Worm (Caenorhabditis elegans) whole organism, young adult: ENCODE results near the gene trxr-1.

Experiments used
- B0261.1 ChIP-seq: sonication (generic microtip); optimal IDR thresholded peaks from 2 replicates; lab custom pipeline; 2016; ENCODE audit warnings: mild to moderate bottlenecking, missing genetic modification characterization, moderate library complexity, missing compliant biosample characterization
- C06A6.2 ChIP-seq: fragments of 200-800 bp; sonication (Bioruptor generic); conservative IDR thresholded peaks from 2 replicates; pipeline ENCODE4 v1.3.6; 2022; ENCODE audit warnings: missing genetic modification characterization, missing compliant biosample characterization
- C17E4.6 ChIP-seq: fragments of 200-800 bp; sonication (Bioruptor generic); IDR thresholded peaks from 2 replicates; pipeline ENCODE4 v1.3.6; 2022; ENCODE audit warnings: missing genetic modification reagents, missing genetic modification characterization, missing compliant biosample characterization
- D2030.7 ChIP-seq: fragments of 200-800 bp; sonication (Bioruptor generic); IDR thresholded peaks from 2 replicates; pipeline ENCODE4 v1.3.6; 2022; ENCODE audit warnings: missing genetic modification reagents, missing genetic modification characterization, missing compliant biosample characterization
- F10E7.11 ChIP-seq: sonication (generic microtip); optimal IDR thresholded peaks from 2 replicates; lab custom pipeline; 2017; ENCODE audit warnings: mild to moderate bottlenecking, missing genetic modification characterization, moderate library complexity, missing compliant biosample characterization
- F33H1.4 ChIP-seq: fragments of 200-800 bp; sonication (Bioruptor generic); IDR thresholded peaks from 2 replicates; pipeline ENCODE4 v1.3.6; 2022; ENCODE audit warnings: missing genetic modification reagents, missing genetic modification characterization, missing compliant biosample characterization
- F37B4.10 ChIP-seq: fragments of 200-800 bp; sonication (Bioruptor generic); IDR thresholded peaks from 2 replicates; pipeline ENCODE4 v1.3.6; 2022; ENCODE audit warnings: missing genetic modification characterization, missing compliant biosample characterization
- F52B5.7 ChIP-seq: sonication (generic microtip); optimal IDR thresholded peaks from 2 replicates; lab custom pipeline; 2016; ENCODE audit warnings: mild to moderate bottlenecking, missing genetic modification characterization, missing compliant biosample characterization
- T07F8.4 ChIP-seq: sonication (generic microtip); optimal IDR thresholded peaks from 2 replicates; lab custom pipeline; 2016; ENCODE audit warnings: mild to moderate bottlenecking, missing genetic modification characterization, moderate library complexity, missing compliant biosample characterization
- Y67H2A.10 ChIP-seq: fragments of 200-800 bp; sonication (Bioruptor generic); conservative IDR thresholded peaks from 2 replicates; pipeline ENCODE4 v1.3.6; 2022; ENCODE audit warnings: missing genetic modification reagents, missing genetic modification characterization, missing compliant biosample characterization
- ama-1 ChIP-seq, 3 experiments: fragments of 150-350 bp in 1 of 3; sonication (generic microtip) in 2 of 3; optimal IDR thresholded peaks; 2 replicates each; lab custom pipeline; 2014 to 2018; ENCODE audit warnings: missing biosample characterization in 2 of 3, missing genetic modification characterization in 2 of 3, missing genetic modification reagents in 2 of 3
- athp-1 ChIP-seq: sonication (generic microtip); optimal IDR thresholded peaks from 2 replicates; lab custom pipeline; 2017; ENCODE audit warnings: mild to moderate bottlenecking, missing genetic modification characterization, missing compliant biosample characterization
- attf-3 ChIP-seq: fragments of 200-800 bp; sonication (Bioruptor generic); conservative IDR thresholded peaks from 2 replicates; pipeline ENCODE4 v1.3.6; 2022; ENCODE audit warnings: missing genetic modification reagents, missing genetic modification characterization, missing compliant biosample characterization
- attf-5 ChIP-seq: fragments of 200-800 bp; sonication (Bioruptor generic); optimal IDR thresholded peaks from 2 replicates; lab custom pipeline; 2018; ENCODE audit warnings: mild to moderate bottlenecking, missing genetic modification characterization, missing compliant biosample characterization
- attf-6 ChIP-seq: fragments of 200-800 bp; sonication (Bioruptor generic); IDR thresholded peaks from 2 replicates; pipeline ENCODE4 v1.3.6; 2022; ENCODE audit warnings: missing genetic modification reagents, missing genetic modification characterization, missing compliant biosample characterization
- bed-1 ChIP-seq: fragments of 200-800 bp; sonication (Bioruptor generic); IDR thresholded peaks from 2 replicates; pipeline ENCODE4 v1.3.6; 2022; ENCODE audit warnings: missing genetic modification reagents, missing genetic modification characterization, missing compliant biosample characterization
- ceh-100 ChIP-seq: fragments of 200-800 bp; sonication (Bioruptor generic); IDR thresholded peaks from 2 replicates; pipeline ENCODE4 v1.3.6; 2022; ENCODE audit warnings: missing genetic modification reagents, missing genetic modification characterization, missing compliant biosample characterization
- ceh-91 ChIP-seq: fragments of 200-800 bp; sonication (Bioruptor generic); IDR thresholded peaks from 2 replicates; pipeline ENCODE4 v1.3.6; 2022; ENCODE audit warnings: missing genetic modification reagents, missing genetic modification characterization, missing compliant biosample characterization
- chd-7 ChIP-seq: sonication (generic microtip); optimal IDR thresholded peaks from 2 replicates; lab custom pipeline; 2016; ENCODE audit warnings: mild to moderate bottlenecking, missing genetic modification characterization, moderate library complexity, missing compliant biosample characterization
- dpff-1 ChIP-seq: sonication (generic microtip); optimal IDR thresholded peaks from 2 replicates; lab custom pipeline; 2017; ENCODE audit warnings: mild to moderate bottlenecking, missing genetic modification characterization, missing compliant biosample characterization
- efl-1 ChIP-seq: fragments of 150-350 bp; optimal IDR thresholded peaks from 2 replicates; lab custom pipeline; 2014; ENCODE audit warnings: missing biosample characterization, missing genetic modification reagents, missing genetic modification characterization
- egl-18 ChIP-seq: fragments of 200-800 bp; sonication (Bioruptor generic); IDR thresholded peaks from 2 replicates; pipeline ENCODE4 v1.3.6; 2022; ENCODE audit warnings: missing genetic modification reagents, missing genetic modification characterization, missing compliant biosample characterization
- egrh-3 ChIP-seq: fragments of 200-800 bp; sonication (Bioruptor generic); IDR thresholded peaks from 2 replicates; pipeline ENCODE4 v1.3.6; 2022; ENCODE audit warnings: missing genetic modification reagents, missing genetic modification characterization, missing compliant biosample characterization
- ets-4 ChIP-seq: fragments of 200-800 bp; sonication (Bioruptor generic); optimal IDR thresholded peaks from 2 replicates; lab custom pipeline; 2018; ENCODE audit warnings: mild to moderate bottlenecking, missing genetic modification characterization, missing compliant biosample characterization
- hlh-26 ChIP-seq: fragments of 200-800 bp; sonication (Bioruptor generic); conservative IDR thresholded peaks from 2 replicates; pipeline ENCODE4 v1.3.6; 2022; ENCODE audit warnings: missing genetic modification reagents, missing genetic modification characterization, missing compliant biosample characterization
- hmg-1.2 ChIP-seq: fragments of 200-800 bp; sonication (Bioruptor generic); IDR thresholded peaks from 2 replicates; pipeline ENCODE4 v1.3.6; 2022; ENCODE audit warnings: missing genetic modification reagents, missing genetic modification characterization, missing compliant biosample characterization
- hmg-20 ChIP-seq: fragments of 200-800 bp; sonication (Bioruptor generic); IDR thresholded peaks from 2 replicates; pipeline ENCODE4 v1.3.6; 2022; ENCODE audit warnings: missing genetic modification reagents, missing genetic modification characterization, missing compliant biosample characterization
- hsf-1 ChIP-seq: fragments of 200-800 bp; sonication (Bioruptor generic); IDR thresholded peaks from 2 replicates; pipeline ENCODE4 v1.3.6; 2022; ENCODE audit warnings: missing genetic modification reagents, missing genetic modification characterization, missing compliant biosample characterization
- let-526 ChIP-seq: fragments of 200-800 bp; sonication (Bioruptor generic); IDR thresholded peaks from 2 replicates; pipeline ENCODE4 v1.3.6; 2022; ENCODE audit warnings: missing genetic modification reagents, missing genetic modification characterization, missing compliant biosample characterization
- lir-1 ChIP-seq: fragments of 200-800 bp; sonication (Bioruptor generic); conservative IDR thresholded peaks from 2 replicates; pipeline ENCODE4 v1.3.6; 2022; ENCODE audit warnings: missing genetic modification reagents, missing genetic modification characterization, missing compliant biosample characterization
- madf-8 ChIP-seq: fragments of 200-800 bp; sonication (Bioruptor generic); conservative IDR thresholded peaks from 2 replicates; pipeline ENCODE4 v1.3.6; 2022; ENCODE audit warnings: missing genetic modification reagents, missing genetic modification characterization, missing compliant biosample characterization
- nfyb-1 ChIP-seq: fragments of 200-800 bp; sonication (Bioruptor generic); IDR thresholded peaks from 2 replicates; pipeline ENCODE4 v1.3.6; 2022; ENCODE audit warnings: missing genetic modification reagents, missing genetic modification characterization, missing compliant biosample characterization
- nhr-179 ChIP-seq: sonication (generic microtip); optimal IDR thresholded peaks from 2 replicates; lab custom pipeline; 2016; ENCODE audit warnings: mild to moderate bottlenecking, missing genetic modification characterization, missing compliant biosample characterization
- nhr-90 ChIP-seq: sonication (generic microtip); optimal IDR thresholded peaks from 2 replicates; lab custom pipeline; 2016; ENCODE audit warnings: missing genotype, mild to moderate bottlenecking, missing genetic modification characterization, missing compliant biosample characterization
- pbrm-1 ChIP-seq: fragments of 200-800 bp; sonication (Bioruptor generic); IDR thresholded peaks from 2 replicates; pipeline ENCODE4 v1.3.6; 2022; ENCODE audit warnings: missing genetic modification reagents, missing genetic modification characterization, missing compliant biosample characterization
- rpc-1 ChIP-seq, 2 experiments: fragments of 150-350 bp in 1 of 2; sonication (generic microtip) in 1 of 2; optimal IDR thresholded peaks; 2 replicates each; lab custom pipeline; 2014 to 2018; ENCODE audit warnings: missing biosample characterization in 1 of 2, missing genetic modification characterization in 1 of 2, missing genetic modification reagents in 1 of 2, missing genotype in 1 of 2
- snpc-1.3 ChIP-seq: sonication (generic microtip); optimal IDR thresholded peaks from 2 replicates; lab custom pipeline; 2017; ENCODE audit warnings: missing genetic modification characterization, mild to moderate bottlenecking, missing compliant biosample characterization, antibody characterized with exemption, moderate library complexity, missing genotype, missing genetic modification reagents; ENCODE audit not compliant: insufficient read depth
- sptf-2 ChIP-seq: fragments of 200-800 bp; sonication (Bioruptor generic); optimal IDR thresholded peaks from 2 replicates; lab custom pipeline; 2018; ENCODE audit warnings: mild to moderate bottlenecking, missing genetic modification characterization, missing compliant biosample characterization
- tbx-9 ChIP-seq: sonication (generic microtip); optimal IDR thresholded peaks from 2 replicates; lab custom pipeline; 2016; ENCODE audit warnings: borderline replicate concordance, missing genetic modification characterization, inconsistent platforms, missing compliant biosample characterization
- zfh-2 ChIP-seq: fragments of 200-800 bp; sonication (Bioruptor generic); conservative IDR thresholded peaks from 2 replicates; pipeline ENCODE4 v1.3.6; 2022; ENCODE audit warnings: missing genetic modification reagents, missing genetic modification characterization, missing compliant biosample characterization
- ztf-28 ChIP-seq: fragments of 200-800 bp; sonication (Bioruptor generic); IDR thresholded peaks from 2 replicates; pipeline ENCODE4 v1.3.6; 2022; ENCODE audit warnings: missing genetic modification reagents, missing genetic modification characterization, missing compliant biosample characterization

The trxr-1 gene

DNA sequence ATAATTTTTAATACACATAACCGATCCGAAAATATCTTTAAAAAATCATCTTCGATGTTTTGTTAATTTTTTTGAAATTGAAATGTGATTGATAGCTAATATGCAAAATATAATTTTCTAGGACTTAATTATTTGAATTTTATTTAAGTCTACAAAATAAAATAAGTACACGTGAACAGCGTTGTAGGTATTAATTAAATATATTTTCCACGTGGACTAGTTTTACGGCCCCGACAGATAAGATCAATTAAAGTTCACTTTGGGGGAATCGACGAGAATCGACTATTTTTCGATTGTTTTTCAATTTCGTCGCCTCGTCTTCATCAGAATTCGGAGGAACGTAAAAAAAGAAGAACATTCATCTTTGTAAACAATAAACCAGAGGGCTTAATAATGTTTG, 12.5 kb upstream of the trxr-1 start, which contains the start of gene C25A8.5:
C25A8.5 (plus strand) TSS at position 301 of the 400 bp plus-strand sequence.
- TF ChIP-seq Y67H2A.10 (GFP tag; lab: Robert Waterston, UW): no peak
- TF ChIP-seq madf-8 (GFP tag; lab: Robert Waterston, UW): no peak
- TF ChIP-seq ets-4: no peak
- TF ChIP-seq T07F8.4 (tag; lab: Kevin White, UChicago): no peak
- no peak for TF ChIP-seq lir-1 (GFP tag; lab: Robert Waterston, UW)
- TF ChIP-seq hmg-20: no peak
- TF ChIP-seq B0261.1: no peak
- TF ChIP-seq sptf-2: no peak
- TF ChIP-seq attf-5: no peak

DNA sequence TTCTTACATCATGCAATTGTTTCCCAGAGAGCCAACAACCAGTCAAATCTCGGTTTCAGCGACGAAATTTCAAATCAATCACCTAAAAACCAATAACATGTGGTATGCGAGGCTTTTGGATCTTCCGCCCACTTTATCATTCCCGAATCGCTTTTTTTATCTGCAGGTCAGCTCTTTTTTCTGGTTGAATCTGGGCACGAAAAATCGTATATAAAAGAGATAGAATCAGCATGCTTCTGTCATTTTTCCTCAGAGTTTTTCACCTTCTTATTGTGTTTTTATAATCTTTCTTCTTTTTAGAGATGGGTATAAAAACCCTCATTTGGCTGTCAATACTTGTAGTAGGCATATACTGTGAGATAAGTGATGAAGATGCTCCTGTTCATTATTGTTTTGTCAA, 8.4 kb upstream of the trxr-1 start, which contains the start of gene cht-3:
cht-3 (plus strand) TSS at position 301 of the 400 bp plus-strand sequence.
- TF ChIP-seq hsf-1 (GFP tag; lab: Robert Waterston, UW): no peak
- TF ChIP-seq let-526 (GFP tag; lab: Robert Waterston, UW): no peak
- no peak for TF ChIP-seq B0261.1
- TF ChIP-seq nfyb-1: no peak
- TF ChIP-seq sptf-2: no peak
- TF ChIP-seq F52B5.7 (tag; lab: Kevin White, UChicago): no peak
- no peak for TF ChIP-seq tbx-9
- no peak for TF ChIP-seq T07F8.4 (tag; lab: Kevin White, UChicago)
- no peak for TF ChIP-seq efl-1
- TF ChIP-seq egl-18 (GFP tag; lab: Robert Waterston, UW): no peak
- TF ChIP-seq dpff-1 (tag; lab: Kevin White, UChicago): no peak
- no peak for TF ChIP-seq C17E4.6 (GFP tag; lab: Robert Waterston, UW)
- no peak for TF ChIP-seq pbrm-1 (GFP tag; lab: Robert Waterston, UW)
- TF ChIP-seq C06A6.2 (GFP tag; lab: Robert Waterston, UW): no peak
- TF ChIP-seq ceh-100 (GFP tag; lab: Robert Waterston, UW): no peak
- no peak for TF ChIP-seq chd-7 (tag; lab: Kevin White, UChicago)

DNA sequence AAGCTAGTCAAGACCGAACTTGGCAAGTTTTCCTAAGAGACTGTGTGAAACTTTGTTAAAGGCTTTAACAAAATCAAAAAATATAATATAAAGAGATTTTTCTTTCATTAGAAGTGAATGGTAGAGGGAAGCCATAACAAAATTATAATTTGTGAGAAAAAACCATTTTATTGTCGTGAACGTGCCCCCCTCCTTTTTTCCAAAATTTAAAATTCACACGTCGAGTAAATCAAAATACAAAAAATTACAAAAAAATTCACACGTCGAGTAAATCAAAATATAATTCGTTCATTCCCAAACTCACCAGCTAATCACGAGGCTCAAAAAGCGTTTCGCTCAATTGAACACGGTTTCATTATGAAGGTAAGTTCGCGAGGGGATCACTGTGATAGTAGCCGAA, 2.2 kb upstream of the trxr-1 start, which contains the start of gene C25A8.2:
C25A8.2 (plus strand) TSS at position 301 of the 400 bp plus-strand sequence.
- TF ChIP-seq hmg-1.2 (no peak), F33H1.4 (no peak), ama-1 (optimal IDR thresholded peaks at IDR 0.05; lab: Kevin White, UChicago) (no peak), ama-1 (GFP tag; optimal IDR thresholded peaks at IDR 0.05; lab: Kevin White, UChicago) (no peak), attf-3 (no peak), nhr-90 (tag; lab: Kevin White, UChicago) (no peak)

DNA sequence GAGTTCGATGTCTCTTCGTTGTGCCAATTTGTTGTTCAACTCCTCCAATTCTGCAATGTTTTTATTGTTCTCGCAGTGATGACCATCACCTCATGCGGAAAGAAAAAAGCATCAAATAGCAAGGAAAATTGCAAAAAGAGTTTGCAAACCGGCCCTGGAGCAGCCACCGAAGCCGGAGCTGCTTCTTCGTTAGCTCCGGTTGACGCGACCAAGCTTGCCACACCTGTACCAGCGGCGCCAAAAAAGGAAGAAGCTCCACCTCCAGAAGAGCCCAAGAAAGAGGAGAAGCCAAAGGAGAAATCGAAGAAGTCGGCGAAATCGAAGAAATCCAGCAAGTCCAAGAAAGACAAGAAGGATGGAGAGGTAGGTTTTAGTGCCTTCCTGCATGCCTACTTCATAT, 1.6 kb upstream of the trxr-1 start:
- TF ChIP-seq lir-1 (GFP tag; lab: Robert Waterston, UW): no peak
- peak; percentile 73 for TF ChIP-seq zfh-2 (GFP tag; lab: Robert Waterston, UW)
- TF ChIP-seq egrh-3 (GFP tag; lab: Robert Waterston, UW): peak; percentile 23; the same call in 1 of the 2 replicates

DNA sequence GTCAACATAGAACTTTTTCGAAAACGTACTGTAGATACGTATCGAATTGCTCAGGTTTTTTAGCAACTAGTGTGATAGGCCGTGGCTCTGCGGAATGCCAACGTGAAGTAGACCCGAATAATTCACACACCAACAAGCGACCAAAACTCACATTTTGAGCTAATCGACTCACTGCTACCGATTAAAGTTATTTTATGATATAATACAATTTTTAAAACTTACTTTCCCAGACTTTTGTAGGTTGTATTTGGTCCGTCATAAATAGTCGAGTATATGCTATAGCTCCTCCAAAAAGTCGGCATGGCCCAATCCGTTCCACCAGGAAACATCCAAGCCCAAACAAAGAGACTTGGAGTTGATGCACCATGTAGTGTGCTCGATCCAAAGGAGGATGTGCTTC, 919 bp upstream of the trxr-1 start, which contains the start of gene C25A8.1:
C25A8.1 (plus strand) TSS at position 301 of the 400 bp plus-strand sequence.
- no peak for TF ChIP-seq snpc-1.3 (tag; lab: Kevin White, UChicago)
- no peak for TF ChIP-seq bed-1 (GFP tag; lab: Robert Waterston, UW)
- no peak for TF ChIP-seq athp-1 (tag; lab: Kevin White, UChicago)
- TF ChIP-seq F37B4.10 (GFP tag; lab: Robert Waterston, UW): no peak
- TF ChIP-seq ceh-91: no peak
- TF ChIP-seq attf-6 (GFP tag; lab: Robert Waterston, UW): no peak
- no peak for TF ChIP-seq ztf-28
- no peak for TF ChIP-seq T07F8.4 (tag; lab: Kevin White, UChicago)
- TF ChIP-seq D2030.7 (GFP tag; lab: Robert Waterston, UW): no peak
- TF ChIP-seq rpc-1 (optimal IDR thresholded peaks at IDR 0.05; lab: Kevin White, UChicago): no peak
- TF ChIP-seq rpc-1 (tag; optimal IDR thresholded peaks at IDR 0.05; lab: Kevin White, UChicago): no peak
- TF ChIP-seq nhr-179: no peak
- no peak for TF ChIP-seq F10E7.11 (tag; lab: Kevin White, UChicago)
- no peak for TF ChIP-seq hlh-26 (GFP tag; lab: Robert Waterston, UW)
